Worm (Caenorhabditis elegans) whole organism, young adult: ENCODE results near the gene cpt-1.
A peak's percentile ranks its signal among the peaks of the same experiment; 100 is the strongest.

Source experiments
- B0035.1 ChIP-seq: sonication (generic microtip); optimal IDR thresholded peaks from 2 replicates; lab custom pipeline; 2016; ENCODE audit warnings: missing genetic modification characterization, mild to moderate bottlenecking, missing compliant biosample characterization, missing genotype, missing genetic modification reagents
- F23B12.7 ChIP-seq: sonication (generic microtip); optimal IDR thresholded peaks from 2 replicates; lab custom pipeline; 2017; ENCODE audit warnings: missing genetic modification characterization, mild to moderate bottlenecking, missing compliant biosample characterization, antibody characterized with exemption, moderate library complexity; ENCODE audit not compliant: insufficient read depth
- F33H1.4 ChIP-seq: fragments of 200-800 bp; sonication (Bioruptor generic); IDR thresholded peaks from 2 replicates; pipeline ENCODE4 v1.3.6; 2022; ENCODE audit warnings: missing genetic modification reagents, missing genetic modification characterization, missing compliant biosample characterization
- F39B2.1 ChIP-seq: fragments of 200-800 bp; sonication (Bioruptor generic); IDR thresholded peaks from 2 replicates; pipeline ENCODE4 v1.3.6; 2022; ENCODE audit warnings: missing genetic modification reagents, missing genetic modification characterization, missing compliant biosample characterization
- K11D2.4 ChIP-seq: fragments of 200-800 bp; sonication (Bioruptor generic); IDR thresholded peaks from 2 replicates; pipeline ENCODE4 v1.3.6; 2022; ENCODE audit warnings: missing genetic modification reagents, missing genetic modification characterization, missing compliant biosample characterization
- T26A5.8 ChIP-seq: sonication (generic microtip); optimal IDR thresholded peaks from 2 replicates; lab custom pipeline; 2016; ENCODE audit warnings: missing genetic modification characterization, missing compliant biosample characterization
- Y53F4B.3 ChIP-seq: fragments of 200-800 bp; sonication (Bioruptor generic); IDR thresholded peaks from 2 replicates; pipeline ENCODE4 v1.3.6; 2022; ENCODE audit warnings: missing genetic modification reagents, missing genetic modification characterization, missing compliant biosample characterization
- Y53G8AR.9 ChIP-seq: fragments of 200-800 bp; sonication (Bioruptor generic); conservative IDR thresholded peaks from 2 replicates; pipeline ENCODE4 v1.3.6; 2022; ENCODE audit warnings: missing genetic modification reagents, missing genetic modification characterization, missing compliant biosample characterization
- Y56A3A.18 ChIP-seq: fragments of 200-800 bp; sonication (Bioruptor generic); IDR thresholded peaks from 2 replicates; pipeline ENCODE4 v1.3.6; 2022; ENCODE audit warnings: missing genetic modification reagents, missing genetic modification characterization, missing compliant biosample characterization
- Y95B8A.8 ChIP-seq: fragments of 200-800 bp; sonication (Bioruptor generic); IDR thresholded peaks from 2 replicates; pipeline ENCODE4 v1.3.6; 2022; ENCODE audit warnings: missing genetic modification reagents, missing genetic modification characterization, missing compliant biosample characterization
- ZK185.1 ChIP-seq: sonication (generic microtip); optimal IDR thresholded peaks from 2 replicates; lab custom pipeline; 2016; ENCODE audit warnings: mild to moderate bottlenecking, missing genetic modification characterization, missing compliant biosample characterization; ENCODE audit not compliant: poor library complexity, severe bottlenecking
- akir-1 ChIP-seq: fragments of 200-800 bp; sonication (Bioruptor generic); optimal IDR thresholded peaks from 2 replicates; lab custom pipeline; 2018; ENCODE audit warnings: mild to moderate bottlenecking, missing genetic modification characterization, moderate library complexity, missing compliant biosample characterization
- ama-1 ChIP-seq, 3 experiments: fragments of 150-350 bp in 1 of 3; sonication (generic microtip) in 2 of 3; optimal IDR thresholded peaks; 2 replicates each; lab custom pipeline; 2014 to 2018; ENCODE audit warnings: missing biosample characterization in 2 of 3, missing genetic modification characterization in 2 of 3, missing genetic modification reagents in 2 of 3
- aptf-2 ChIP-seq: fragments of 200-800 bp; sonication (Bioruptor generic); conservative IDR thresholded peaks from 2 replicates; pipeline ENCODE4 v1.3.6; 2022; ENCODE audit warnings: missing genetic modification reagents, missing genetic modification characterization, missing compliant biosample characterization
- aptf-3 ChIP-seq: fragments of 200-800 bp; sonication (Bioruptor generic); IDR thresholded peaks from 2 replicates; pipeline ENCODE4 v1.3.6; 2022; ENCODE audit warnings: missing genetic modification characterization, missing compliant biosample characterization
- athp-1 ChIP-seq: sonication (generic microtip); optimal IDR thresholded peaks from 2 replicates; lab custom pipeline; 2017; ENCODE audit warnings: mild to moderate bottlenecking, missing genetic modification characterization, missing compliant biosample characterization
- cebp-1 ChIP-seq, 2 experiments: fragments of 200-800 bp in 1 of 2; sonication (Bioruptor generic) in 1 of 2; sonication (generic microtip) in 1 of 2; IDR thresholded peaks in 1 of 2; optimal IDR thresholded peaks in 1 of 2; 2 replicates each; pipeline versions ENCODE4 v1.3.6 to Lab custom; 2017 to 2022; ENCODE audit warnings: missing compliant biosample characterization in 2 of 2, missing genetic modification characterization in 2 of 2, mild to moderate bottlenecking in 1 of 2, missing genetic modification reagents in 1 of 2, moderate library complexity in 1 of 2
- ceh-100 ChIP-seq: fragments of 200-800 bp; sonication (Bioruptor generic); IDR thresholded peaks from 2 replicates; pipeline ENCODE4 v1.3.6; 2022; ENCODE audit warnings: missing genetic modification reagents, missing genetic modification characterization, missing compliant biosample characterization
- ceh-27 ChIP-seq: fragments of 200-800 bp; sonication (Bioruptor generic); optimal IDR thresholded peaks from 2 replicates; lab custom pipeline; 2018; ENCODE audit warnings: mild to moderate bottlenecking, missing genetic modification characterization, moderate library complexity, missing compliant biosample characterization
- ceh-79 ChIP-seq: sonication (generic microtip); optimal IDR thresholded peaks from 2 replicates; lab custom pipeline; 2017; ENCODE audit warnings: mild to moderate bottlenecking, missing genetic modification characterization, missing compliant biosample characterization
- chd-7 ChIP-seq: sonication (generic microtip); optimal IDR thresholded peaks from 2 replicates; lab custom pipeline; 2016; ENCODE audit warnings: mild to moderate bottlenecking, missing genetic modification characterization, moderate library complexity, missing compliant biosample characterization
- dox-1 ChIP-seq: fragments of 200-800 bp; sonication (Bioruptor generic); IDR thresholded peaks from 2 replicates; pipeline ENCODE4 v1.3.6; 2022; ENCODE audit warnings: missing genetic modification reagents, missing genetic modification characterization, missing compliant biosample characterization
- dpl-1 ChIP-seq: fragments of 150-350 bp; optimal IDR thresholded peaks from 2 replicates; lab custom pipeline; 2014; ENCODE audit warnings: missing biosample characterization, missing genetic modification reagents, missing genetic modification characterization
- ekl-4 ChIP-seq: fragments of 200-800 bp; sonication (Bioruptor generic); IDR thresholded peaks from 2 replicates; pipeline ENCODE4 v1.3.6; 2022; ENCODE audit warnings: missing genetic modification reagents, missing genetic modification characterization, missing compliant biosample characterization
- gei-17 ChIP-seq: fragments of 200-800 bp; sonication (Bioruptor generic); optimal IDR thresholded peaks from 2 replicates; lab custom pipeline; 2018; ENCODE audit warnings: mild to moderate bottlenecking, missing genetic modification characterization, missing compliant biosample characterization
- hlh-26 ChIP-seq: fragments of 200-800 bp; sonication (Bioruptor generic); conservative IDR thresholded peaks from 2 replicates; pipeline ENCODE4 v1.3.6; 2022; ENCODE audit warnings: missing genetic modification reagents, missing genetic modification characterization, missing compliant biosample characterization
- hmg-20 ChIP-seq: fragments of 200-800 bp; sonication (Bioruptor generic); IDR thresholded peaks from 2 replicates; pipeline ENCODE4 v1.3.6; 2022; ENCODE audit warnings: missing genetic modification reagents, missing genetic modification characterization, missing compliant biosample characterization
- lag-1 ChIP-seq: fragments of 200-800 bp; sonication (Bioruptor generic); IDR thresholded peaks from 2 replicates; pipeline ENCODE4 v1.3.6; 2022; ENCODE audit warnings: missing genetic modification reagents, missing genetic modification characterization, missing compliant biosample characterization
- lin-40 ChIP-seq: sonication (generic microtip); optimal IDR thresholded peaks from 2 replicates; lab custom pipeline; 2016; ENCODE audit warnings: missing genetic modification characterization, mild to moderate bottlenecking, missing compliant biosample characterization, missing genotype, missing genetic modification reagents
- mcd-1 ChIP-seq: fragments of 200-800 bp; sonication (Bioruptor generic); IDR thresholded peaks from 2 replicates; pipeline ENCODE4 v1.3.6; 2022; ENCODE audit warnings: missing genetic modification reagents, missing genetic modification characterization, missing compliant biosample characterization
- nfya-2 ChIP-seq: fragments of 200-800 bp; sonication (Bioruptor generic); IDR thresholded peaks from 2 replicates; pipeline ENCODE4 v1.3.6; 2022; ENCODE audit warnings: missing genetic modification reagents, missing genetic modification characterization, missing compliant biosample characterization
- nhr-120 ChIP-seq: fragments of 200-800 bp; sonication (Bioruptor generic); IDR thresholded peaks from 2 replicates; pipeline ENCODE4 v1.3.6; 2022; ENCODE audit warnings: missing genetic modification characterization, missing compliant biosample characterization
- nhr-80 ChIP-seq: sonication (generic microtip); optimal IDR thresholded peaks from 2 replicates; lab custom pipeline; 2016; ENCODE audit warnings: missing genetic modification characterization, missing compliant biosample characterization
- rec-8 ChIP-seq, 2 experiments: sonication (generic microtip); optimal IDR thresholded peaks; 2 replicates each; lab custom pipeline; 2016; ENCODE audit warnings: mild to moderate bottlenecking in 2 of 2, missing genetic modification characterization in 2 of 2, missing genetic modification reagents in 2 of 2, missing genotype in 2 of 2, missing biosample characterization in 1 of 2, missing compliant biosample characterization in 1 of 2, moderate library complexity in 1 of 2
- sdz-38 ChIP-seq: sonication (generic microtip); optimal IDR thresholded peaks from 2 replicates; lab custom pipeline; 2016; ENCODE audit warnings: missing genotype, missing genetic modification characterization, missing compliant biosample characterization
- snpc-1.3 ChIP-seq: sonication (generic microtip); optimal IDR thresholded peaks from 2 replicates; lab custom pipeline; 2017; ENCODE audit warnings: missing genetic modification characterization, mild to moderate bottlenecking, missing compliant biosample characterization, antibody characterized with exemption, moderate library complexity, missing genotype, missing genetic modification reagents; ENCODE audit not compliant: insufficient read depth
- somi-1 ChIP-seq: fragments of 200-800 bp; sonication (Bioruptor generic); optimal IDR thresholded peaks from 2 replicates; lab custom pipeline; 2018; ENCODE audit warnings: mild to moderate bottlenecking, missing genetic modification characterization, missing compliant biosample characterization
- unc-62 ChIP-seq: fragments of 150-350 bp; optimal IDR thresholded peaks from 2 replicates; lab custom pipeline; 2014; ENCODE audit warnings: missing biosample characterization, missing genetic modification reagents, missing genetic modification characterization
- xnd-1 ChIP-seq: sonication (generic microtip); optimal IDR thresholded peaks from 2 replicates; lab custom pipeline; 2016; ENCODE audit warnings: missing genotype, missing genetic modification reagents, missing genetic modification characterization, missing compliant biosample characterization
- zfh-2 ChIP-seq: fragments of 200-800 bp; sonication (Bioruptor generic); conservative IDR thresholded peaks from 2 replicates; pipeline ENCODE4 v1.3.6; 2022; ENCODE audit warnings: missing genetic modification reagents, missing genetic modification characterization, missing compliant biosample characterization
- zim-3 ChIP-seq: sonication (generic microtip); optimal IDR thresholded peaks from 2 replicates; lab custom pipeline; 2017; ENCODE audit warnings: mild to moderate bottlenecking, missing genetic modification characterization, moderate library complexity, missing compliant biosample characterization
- ztf-22 ChIP-seq: fragments of 200-800 bp; sonication (Bioruptor generic); optimal IDR thresholded peaks from 2 replicates; lab custom pipeline; 2018; ENCODE audit warnings: mild to moderate bottlenecking, missing genetic modification characterization, moderate library complexity, missing compliant biosample characterization

The cpt-1 gene

ce11 chrII:12796040-12796502 lies at the start of gene cpt-1:
cpt-1 (minus strand) TSS chrII:12796452.
- TF ChIP-seq athp-1 (tag; lab: Kevin White, UChicago) (no peak), ceh-100 (no peak), nfya-2 (GFP tag; lab: Robert Waterston, UW) (no peak), gei-17 (GFP tag; lab: Kevin White, UChicago) (peak; percentile 23), F23B12.7 (tag; lab: Kevin White, UChicago) (no peak), lin-40 (tag; lab: Kevin White, UChicago) (no peak), ceh-27 (GFP tag; lab: Kevin White, UChicago) (no peak), mcd-1 (peak; percentile 28; the same call in 1 of the 2 replicates), Y56A3A.18 (GFP tag; lab: Robert Waterston, UW) (no peak), dpl-1 (GFP tag; lab: Kevin White, UChicago) (no peak), T26A5.8 (tag; lab: Kevin White, UChicago) (no peak), chd-7 (tag; lab: Kevin White, UChicago) (peak; percentile 4), aptf-2 (GFP tag; lab: Robert Waterston, UW) (no peak), ceh-79 (tag; lab: Kevin White, UChicago) (no peak), K11D2.4 (GFP tag; lab: Robert Waterston, UW) (no peak), Y53G8AR.9 (GFP tag; lab: Robert Waterston, UW) (peak; percentile 34), dox-1 (GFP tag; lab: Robert Waterston, UW) (no peak), lag-1 (no peak), unc-62 (GFP tag; lab: Kevin White, UChicago) (no peak), nhr-80 (tag; lab: Kevin White, UChicago) (no peak), F39B2.1 (no peak), Y95B8A.8 (no peak), Y53F4B.3 (GFP tag; lab: Robert Waterston, UW) (no peak), somi-1 (GFP tag; lab: Kevin White, UChicago) (no peak), zfh-2 (GFP tag; lab: Robert Waterston, UW) (0 out of 2 replicates have a peak, but pooled peaks have one; percentile 19), xnd-1 (tag; lab: Kevin White, UChicago) (no peak), akir-1 (GFP tag; lab: Kevin White, UChicago) (no peak), cebp-1 (GFP tag; IDR thresholded peaks at IDR 0.05; lab: Robert Waterston, UW) (no peak), cebp-1 (tag; optimal IDR thresholded peaks at IDR 0.05; lab: Kevin White, UChicago) (peak; percentile 15), ZK185.1 (tag; lab: Kevin White, UChicago) (no peak), F33H1.4 (GFP tag; lab: Robert Waterston, UW) (no peak)

- no peak for TF ChIP-seq sdz-38 (tag; lab: Kevin White, UChicago)
- TF ChIP-seq B0035.1: no peak
- TF ChIP-seq F23B12.7 (tag; lab: Kevin White, UChicago): no peak
- no peak for TF ChIP-seq ekl-4 (GFP tag; lab: Robert Waterston, UW)
- no peak for TF ChIP-seq hlh-26 (GFP tag; lab: Robert Waterston, UW)
- no peak for TF ChIP-seq nhr-120 (GFP tag; lab: Robert Waterston, UW)
- TF ChIP-seq somi-1 (GFP tag; lab: Kevin White, UChicago): no peak
- no peak for TF ChIP-seq ztf-22 (GFP tag; lab: Kevin White, UChicago)
- TF ChIP-seq ceh-27 (GFP tag; lab: Kevin White, UChicago): no peak
- no peak for TF ChIP-seq aptf-3 (GFP tag; lab: Robert Waterston, UW)
- TF ChIP-seq snpc-1.3 (tag; lab: Kevin White, UChicago): no peak
- TF ChIP-seq zim-3 (tag; lab: Kevin White, UChicago): no peak
- no peak for TF ChIP-seq ama-1 (optimal IDR thresholded peaks at IDR 0.05; lab: Kevin White, UChicago)
- TF ChIP-seq ama-1 (GFP tag; optimal IDR thresholded peaks at IDR 0.05; lab: Kevin White, UChicago): no peak
- no peak for TF ChIP-seq rec-8 (tag; optimal IDR thresholded peaks at IDR 0.05; lab: Kevin White, UChicago)
- no peak for TF ChIP-seq hmg-20 (GFP tag; lab: Robert Waterston, UW)
- TF ChIP-seq, all 124 proteins: peak for 0
These were observed 43.8 kb upstream of the cpt-1 start, which contains the start of gene lgc-35 for ce11 chrII:12840057-12840456. lgc-35 (minus strand) TSS chrII:12840157.
